Worm (Caenorhabditis elegans): ENCODE results near the gene C03B1.13.

- TF ChIP-seq unc-62 (GFP tag; optimal IDR thresholded peaks at IDR 0.05): no peak
- TF ChIP-seq ztf-11 (tag; optimal IDR thresholded peaks at IDR 0.05): no peak
- TF ChIP-seq lsy-2 (tag; optimal IDR thresholded peaks at IDR 0.05): no peak
- no peak for TF ChIP-seq ZK546.5 (tag; optimal IDR thresholded peaks at IDR 0.05)
- TF ChIP-seq ceh-82 (tag; optimal IDR thresholded peaks at IDR 0.05): no peak
Observed at ce11 chrX:6337338-6337737, 513 bp downstream of the C03B1.13 start.

Data from whole organism, L2 larva.